Fruit fly (Drosophila melanogaster) whole organism, pupa: Measurements from ENCODE around the gene fkh.

ENCODE experiments used
- CG10348 ChIP-seq: fragments of 200-800 bp; sonication (Bioruptor generic); IDR thresholded peaks from 2 replicates; pipeline ENCODE4 v1.3.6; 2022; ENCODE audit warnings: missing biosample characterization, missing genetic modification characterization
- CG12605 ChIP-seq: fragments of 200-800 bp; sonication (Bioruptor generic); IDR thresholded peaks from 2 replicates; pipeline ENCODE4 v1.3.6; 2022; ENCODE audit warnings: missing biosample characterization, missing genetic modification characterization
- CG13204 ChIP-seq: fragments of 200-800 bp; sonication (Bioruptor generic); optimal IDR thresholded peaks from 2 replicates; lab custom pipeline; 2018; ENCODE audit warnings: missing biosample characterization, mild to moderate bottlenecking, missing genetic modification characterization, moderate library complexity
- CG14655 ChIP-seq: fragments of 200-800 bp; sonication (Bioruptor generic); optimal IDR thresholded peaks from 3 replicates; lab custom pipeline; 2017; ENCODE audit warnings: mild to moderate bottlenecking, missing biosample characterization, missing genetic modification reagents, missing genetic modification characterization
- CG15710 ChIP-seq: fragments of 200-800 bp; sonication (Bioruptor generic); optimal IDR thresholded peaks from 2 replicates; lab custom pipeline; 2018; ENCODE audit warnings: missing biosample characterization, mild to moderate bottlenecking, missing genetic modification characterization, moderate library complexity
- CG17806 ChIP-seq: fragments of 200-800 bp; sonication (Bioruptor generic); optimal IDR thresholded peaks from 2 replicates; lab custom pipeline; 2018; ENCODE audit warnings: missing biosample characterization, mild to moderate bottlenecking, missing genetic modification characterization, moderate library complexity
- CG32121 ChIP-seq: fragments of 200-800 bp; sonication (Bioruptor generic); IDR thresholded peaks from 2 replicates; pipeline ENCODE4 v1.3.6; 2022; ENCODE audit warnings: missing biosample characterization, missing genetic modification characterization
- CG34367 ChIP-seq: fragments of 200-800 bp; sonication (Bioruptor generic); optimal IDR thresholded peaks from 2 replicates; lab custom pipeline; 2018; ENCODE audit warnings: missing biosample characterization, mild to moderate bottlenecking, missing genetic modification characterization
- CG4496 ChIP-seq: fragments of 200-800 bp; sonication (Bioruptor generic); IDR thresholded peaks from 3 replicates; pipeline ENCODE4 v1.3.6; 2022; ENCODE audit warnings: missing biosample characterization, missing genetic modification characterization
- CG8159 ChIP-seq: fragments of 200-800 bp; sonication (Bioruptor generic); optimal IDR thresholded peaks from 3 replicates; lab custom pipeline; 2018; ENCODE audit warnings: missing biosample characterization, mild to moderate bottlenecking, missing genetic modification characterization, moderate library complexity
- CG8301 ChIP-seq: fragments of 200-800 bp; sonication (Bioruptor generic); optimal IDR thresholded peaks from 2 replicates; lab custom pipeline; 2018; ENCODE audit warnings: missing biosample characterization, mild to moderate bottlenecking, missing genetic modification characterization
- CG9948 ChIP-seq: fragments of 200-800 bp; sonication (Bioruptor generic); optimal IDR thresholded peaks from 2 replicates; lab custom pipeline; 2018; ENCODE audit warnings: missing biosample characterization, mild to moderate bottlenecking, missing genetic modification characterization, moderate library complexity
- EcR ChIP-seq: fragments of 200-800 bp; sonication (Bioruptor generic); optimal IDR thresholded peaks from 3 replicates; lab custom pipeline; 2019; ENCODE audit warnings: missing biosample characterization, missing genetic modification characterization, mild to moderate bottlenecking, moderate library complexity, missing genetic modification reagents
- Ets98B ChIP-seq: fragments of 200-800 bp; sonication (Bioruptor generic); IDR thresholded peaks from 2 replicates; pipeline ENCODE4 v1.3.6; 2022; ENCODE audit warnings: missing biosample characterization, missing genetic modification characterization
- Pif1A ChIP-seq: fragments of 200-800 bp; sonication (Bioruptor generic); optimal IDR thresholded peaks from 3 replicates; lab custom pipeline; 2016; ENCODE audit warnings: missing biosample characterization, missing genetic modification characterization
- Pif1B ChIP-seq: fragments of 200-800 bp; sonication (Bioruptor generic); optimal IDR thresholded peaks from 3 replicates; lab custom pipeline; 2016; ENCODE audit warnings: missing biosample characterization, missing genetic modification characterization
- Snoo ChIP-seq: fragments of 200-800 bp; sonication (Bioruptor generic); optimal IDR thresholded peaks from 3 replicates; lab custom pipeline; 2017; ENCODE audit warnings: missing biosample characterization, mild to moderate bottlenecking, missing genetic modification characterization, inconsistent platforms
- fd96Ca ChIP-seq: fragments of 200-800 bp; sonication (Bioruptor generic); IDR thresholded peaks from 3 replicates; pipeline ENCODE4 v1.3.6; 2022; ENCODE audit warnings: missing biosample characterization, missing genetic modification characterization
- gl ChIP-seq: fragments of 200-800 bp; sonication (Bioruptor generic); optimal IDR thresholded peaks from 2 replicates; lab custom pipeline; 2018; ENCODE audit warnings: missing biosample characterization, mild to moderate bottlenecking, missing genetic modification characterization
- rn ChIP-seq: fragments of 200-800 bp; sonication (Bioruptor generic); IDR thresholded peaks from 2 replicates; pipeline ENCODE4 v1.3.6; 2022; ENCODE audit warnings: missing biosample characterization, missing genetic modification characterization

The fkh gene

DNA sequence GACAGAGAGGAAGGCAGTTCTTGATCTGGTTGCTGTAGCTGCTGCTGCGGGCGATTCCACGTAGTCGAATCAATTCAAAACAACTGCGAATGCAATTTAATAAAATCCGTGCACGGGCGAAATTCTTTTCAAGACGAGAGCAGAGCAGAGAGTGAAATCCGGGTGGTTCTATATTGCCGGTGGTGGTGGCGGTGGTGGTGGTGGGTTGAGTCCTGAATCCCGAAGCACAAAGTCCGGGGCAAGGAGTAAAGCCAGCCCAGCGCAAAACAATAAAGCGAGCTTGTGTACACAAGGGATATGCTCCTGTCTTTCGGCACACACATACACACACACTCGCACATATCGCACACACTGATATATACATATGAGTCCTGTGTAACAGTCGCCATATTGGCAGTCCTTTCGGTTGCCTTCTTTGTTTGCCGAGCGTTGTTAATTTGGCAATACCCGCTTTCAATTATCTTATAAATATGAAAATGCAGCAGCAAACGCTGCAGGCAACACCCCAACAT, 23.7 kb downstream of the fkh start:
- TF ChIP-seq CG10348 (no peak), Pif1B (GFP tag; lab: Kevin White, UChicago) (no peak), fd96Ca (no peak), Pif1A (GFP tag; lab: Kevin White, UChicago) (no peak), CG9948 (tag; lab: Kevin White, UChicago) (no peak), CG12605 (GFP tag; lab: Robert Waterston, UW) (no peak), CG17806 (tag; lab: Kevin White, UChicago) (no peak), CG8159 (no peak), CG14655 (no peak)

DNA sequence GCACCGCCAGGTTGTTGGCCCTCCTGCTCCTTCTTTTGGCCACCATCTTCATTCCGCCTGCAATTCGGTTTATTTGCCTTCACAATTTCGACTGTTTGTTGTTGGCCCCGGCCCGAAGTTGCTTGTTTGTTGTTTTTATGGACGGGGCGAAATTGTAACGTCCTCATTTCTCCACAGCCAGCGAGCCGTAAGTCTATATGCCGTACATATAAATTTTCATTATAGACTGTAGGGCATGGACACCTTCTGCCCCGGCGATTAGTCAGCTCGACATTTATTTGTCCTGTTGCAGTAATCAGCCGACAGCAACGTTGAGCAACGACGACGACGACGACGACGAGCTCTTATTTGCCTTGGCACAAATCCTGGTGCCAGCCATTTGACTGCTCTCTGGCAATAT, 26.3 kb downstream of the fkh start:
- TF ChIP-seq EcR (GFP tag; lab: Kevin White, UChicago) (no peak), fd96Ca (no peak), CG14655 (no peak), CG34367 (no peak), Snoo (tag; lab: Kevin White, UChicago) (peak; percentile 7)

DNA sequence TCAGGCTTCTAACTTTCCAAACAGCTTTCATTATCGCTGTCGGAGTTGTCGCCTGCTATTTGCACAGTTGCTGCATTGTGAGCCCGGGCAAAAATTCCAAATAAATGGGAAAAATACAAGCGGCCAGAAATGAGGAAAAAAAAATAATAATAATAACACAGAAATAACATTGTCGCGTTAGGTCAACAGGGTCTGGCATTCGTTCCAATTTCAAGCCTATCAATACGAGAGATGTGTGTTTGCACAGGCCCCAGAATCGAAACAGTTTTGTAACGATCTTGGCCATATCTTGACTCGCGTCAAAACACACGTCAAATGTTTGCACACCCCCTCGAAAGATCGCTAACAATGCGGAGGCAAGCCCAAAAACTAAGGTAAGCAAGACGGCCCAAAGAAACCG, 28.7 kb downstream of the fkh start:
- TF ChIP-seq CG12605 (GFP tag; lab: Robert Waterston, UW) (no peak), CG4496 (GFP tag; lab: Robert Waterston, UW) (no peak), Ets98B (GFP tag; lab: Robert Waterston, UW) (no peak), CG10348 (no peak), fd96Ca (no peak), CG8159 (no peak), CG13204 (GFP tag; lab: Kevin White, UChicago) (no peak), Pif1A (GFP tag; lab: Kevin White, UChicago) (no peak), rn (no peak), CG17806 (tag; lab: Kevin White, UChicago) (no peak), Snoo (tag; lab: Kevin White, UChicago) (no peak), EcR (GFP tag; lab: Kevin White, UChicago) (no peak), CG15710 (tag; lab: Kevin White, UChicago) (no peak), gl (tag; lab: Kevin White, UChicago) (no peak), CG32121 (GFP tag; lab: Robert Waterston, UW) (no peak), CG34367 (no peak), CG8301 (tag; lab: Kevin White, UChicago) (no peak)

DNA sequence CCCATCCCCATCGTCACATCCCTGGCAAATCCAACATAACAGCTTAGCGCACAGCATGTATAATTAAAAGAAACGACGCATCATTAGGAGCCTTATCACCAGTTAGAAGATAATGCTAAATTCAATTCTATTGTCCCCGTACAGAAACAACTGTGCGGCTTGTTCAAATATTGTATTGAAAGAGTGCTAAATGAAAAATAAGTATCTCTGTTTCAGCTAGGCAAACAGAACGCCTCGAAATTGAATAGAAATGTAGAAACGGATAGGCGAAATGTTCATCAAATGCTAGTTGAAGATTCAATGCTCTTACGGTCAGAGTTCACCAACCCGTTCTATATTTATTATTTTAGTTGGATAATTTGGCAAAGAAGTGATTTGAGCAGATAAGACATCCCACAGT, 29.3 kb downstream of the fkh start:
- TF ChIP-seq CG8159, result no peak

DNA sequence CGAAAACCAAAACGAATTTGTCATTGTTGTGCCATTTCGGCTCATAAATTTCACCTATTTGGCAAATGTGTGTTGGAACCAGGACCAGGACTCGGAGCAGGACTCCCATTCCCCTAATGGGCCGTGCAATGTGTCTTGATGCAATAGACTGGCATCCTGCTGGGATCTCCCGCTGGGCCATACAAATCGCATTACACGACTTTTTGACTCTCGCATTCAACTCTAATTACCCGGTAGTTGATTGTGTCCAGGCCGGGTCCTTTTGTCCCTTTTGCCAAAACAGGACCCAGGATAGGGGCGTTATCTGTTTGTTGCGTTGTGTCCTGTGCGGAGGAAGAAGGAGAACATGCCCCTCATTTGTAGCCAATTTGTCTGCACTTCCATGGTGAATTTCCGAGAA, 29.7 kb downstream of the fkh start:
- TF ChIP-seq CG8301 (tag; lab: Kevin White, UChicago) (no peak), Pif1B (GFP tag; lab: Kevin White, UChicago) (no peak)

DNA sequence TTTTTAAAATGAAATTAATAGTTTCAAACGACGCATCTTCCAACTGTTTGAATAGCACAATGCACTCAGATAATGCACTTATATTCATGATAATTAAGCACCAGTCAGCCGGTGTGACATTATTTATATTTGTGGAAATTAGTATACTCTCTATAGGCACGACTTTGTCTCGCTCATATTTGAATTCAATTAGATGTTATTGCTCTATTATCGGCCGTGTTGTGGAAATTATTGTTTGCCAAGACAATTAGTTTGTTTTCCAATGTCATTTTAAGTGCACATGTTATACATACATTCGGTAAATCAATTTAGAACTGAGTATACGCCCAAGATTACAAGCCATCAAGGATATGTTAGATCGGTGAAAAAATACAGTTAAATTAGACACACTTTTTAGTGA, 32.0 kb downstream of the fkh start:
- TF ChIP-seq CG15710 (tag; lab: Kevin White, UChicago), result no peak
- no peak for TF ChIP-seq fd96Ca
- no peak for TF ChIP-seq Pif1B (GFP tag; lab: Kevin White, UChicago)

DNA sequence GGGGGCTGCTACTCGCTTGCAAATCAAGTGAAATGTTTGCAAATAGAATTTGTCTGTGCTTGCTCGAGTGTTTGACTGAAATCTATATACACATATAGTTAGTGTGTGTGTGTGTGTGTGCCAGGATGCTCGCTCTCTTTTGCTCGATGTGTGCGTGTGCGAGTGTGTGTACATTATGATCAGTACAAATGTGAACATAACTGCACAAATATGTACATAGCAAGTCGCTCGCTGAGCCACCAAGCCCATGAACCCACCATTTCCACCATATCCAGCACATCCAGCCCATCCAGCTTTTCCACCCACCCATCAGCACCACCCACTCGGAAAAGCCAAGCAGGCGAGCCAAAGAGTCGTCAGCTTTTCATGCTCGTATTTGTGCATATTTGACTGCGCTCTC, 32.8 kb downstream of the fkh start:
- no peak for TF ChIP-seq CG34367
- no peak for TF ChIP-seq CG15710 (tag; lab: Kevin White, UChicago)
- TF ChIP-seq fd96Ca, result no peak

DNA sequence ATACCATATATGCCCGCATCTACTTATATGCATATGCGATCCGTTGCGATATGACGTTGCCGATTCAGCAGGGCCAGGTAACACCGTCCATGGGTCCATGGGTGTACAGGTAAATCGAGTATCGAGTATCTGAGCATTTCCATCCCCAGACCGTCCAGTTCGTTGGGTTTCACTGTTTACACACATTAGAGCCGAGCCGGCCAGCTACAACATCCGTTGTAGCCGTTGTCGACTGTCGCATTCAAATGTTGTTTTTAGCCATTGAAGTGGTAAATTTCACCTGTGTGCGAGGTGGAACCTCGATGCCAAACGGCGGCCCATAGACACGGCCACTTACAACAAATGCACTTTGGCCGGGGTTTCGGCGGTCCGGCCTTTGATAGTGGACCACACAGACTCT, 36.6 kb downstream of the fkh start:
- TF ChIP-seq CG8301 (tag; lab: Kevin White, UChicago) (no peak), Pif1B (GFP tag; lab: Kevin White, UChicago) (no peak), CG12605 (GFP tag; lab: Robert Waterston, UW) (no peak)
- TF ChIP-seq, all 21 proteins: peak for 0

DNA sequence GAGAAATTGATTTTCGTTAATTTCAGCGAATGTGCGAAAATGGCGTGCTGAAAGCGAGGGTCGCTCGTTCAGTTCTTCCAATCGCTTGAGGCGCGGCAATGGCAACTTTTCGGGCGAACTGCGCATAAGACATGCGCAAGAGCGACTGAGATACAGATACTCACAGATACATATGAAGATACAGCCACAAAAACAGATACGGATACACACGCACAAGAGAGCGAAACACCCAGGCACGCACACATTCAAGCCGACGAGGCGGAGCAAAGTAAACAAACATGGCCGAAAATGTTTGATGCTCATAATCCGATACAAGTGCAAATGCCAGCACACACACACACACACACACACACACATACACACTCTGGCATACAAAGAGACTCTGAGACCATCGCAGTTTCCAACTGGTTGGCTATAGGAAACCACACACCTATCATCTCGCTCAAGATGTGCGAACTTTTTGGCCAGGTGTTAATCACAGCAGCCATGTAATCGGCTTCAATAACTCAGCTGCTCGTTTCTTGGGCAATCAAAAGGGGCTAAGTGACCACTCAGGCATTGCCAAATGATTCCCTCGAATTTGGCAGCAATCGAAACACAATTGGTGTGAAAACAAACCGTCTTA, 37.8 kb downstream of the fkh start:
- TF ChIP-seq CG4496 (GFP tag; lab: Robert Waterston, UW) (peak; percentile 46; the same call in 1 of the 3 replicates), Snoo (tag; lab: Kevin White, UChicago) (no peak), CG32121 (GFP tag; lab: Robert Waterston, UW) (peak; percentile 36; the same call in 1 of the 2 replicates), CG8159 (no peak), fd96Ca (peak; percentile 56; the same call in 2 of the 3 replicates), CG34367 (no peak), Ets98B (GFP tag; lab: Robert Waterston, UW) (no peak), CG17806 (tag; lab: Kevin White, UChicago) (no peak)
